Worm (Caenorhabditis elegans) whole organism, L4 larva: ENCODE measurements around the gene srlf-2.
A peak's percentile ranks its signal among the peaks of the same experiment; 100 is the strongest.

Experiments
- D1046.2 ChIP-seq: fragments of 200-800 bp; sonication (Bioruptor generic); IDR thresholded peaks from 2 replicates; pipeline ENCODE4 v1.3.6; 2022; ENCODE audit warnings: missing genetic modification characterization, missing compliant biosample characterization
- F10B5.3 ChIP-seq: sonication (generic microtip); optimal IDR thresholded peaks from 2 replicates; lab custom pipeline; 2016; ENCODE audit warnings: mild to moderate bottlenecking, missing genetic modification characterization, missing compliant biosample characterization
- F26F4.8 ChIP-seq: fragments of 200-800 bp; sonication (Bioruptor generic); conservative IDR thresholded peaks from 2 replicates; pipeline ENCODE4 v1.3.6; 2022; ENCODE audit warnings: missing genetic modification characterization, missing compliant biosample characterization
- F44E2.7 ChIP-seq: fragments of 200-800 bp; sonication (Bioruptor generic); IDR thresholded peaks from 2 replicates; pipeline ENCODE4 v2.1.2; 2022; ENCODE audit warnings: missing genetic modification characterization, missing compliant biosample characterization
- R02D3.7 ChIP-seq: fragments of 150-350 bp; sonication (generic microtip); optimal IDR thresholded peaks from 3 replicates; lab custom pipeline; 2014; ENCODE audit warnings: missing biosample characterization, missing genetic modification characterization
- Y105C5A.15 ChIP-seq: fragments of 200-800 bp; sonication (Bioruptor generic); IDR thresholded peaks from 2 replicates; pipeline ENCODE4 v1.3.6; 2022; ENCODE audit warnings: missing genetic modification characterization, missing compliant biosample characterization
- Y48G9A.11 ChIP-seq: fragments of 200-800 bp; sonication (Bioruptor generic); IDR thresholded peaks from 2 replicates; pipeline ENCODE4 v1.3.6; 2022; ENCODE audit warnings: missing genetic modification reagents, missing genetic modification characterization, missing compliant biosample characterization
- Y5F2A.4 ChIP-seq: fragments of 200-800 bp; sonication (Bioruptor generic); optimal IDR thresholded peaks from 2 replicates; lab custom pipeline; 2018; ENCODE audit warnings: mild to moderate bottlenecking, missing genetic modification characterization, missing compliant biosample characterization
- Y75B8A.6 ChIP-seq: fragments of 200-800 bp; sonication (Bioruptor generic); IDR thresholded peaks from 2 replicates; pipeline ENCODE4 v1.3.6; 2022; ENCODE audit warnings: missing genetic modification reagents, missing genetic modification characterization, missing compliant biosample characterization
- ZK546.5 ChIP-seq, 2 experiments: sonication (generic microtip); optimal IDR thresholded peaks; 2 replicates each; lab custom pipeline; 2017; ENCODE audit warnings: missing biosample characterization in 2 of 2, missing genetic modification characterization in 2 of 2
- aha-1 ChIP-seq: fragments of 150-350 bp; peaks from one replicate; lab custom pipeline; 2014; ENCODE audit warnings: missing biosample characterization, missing genetic modification characterization
- arid-1 ChIP-seq: fragments of 200-800 bp; sonication (Bioruptor generic); conservative IDR thresholded peaks from 2 replicates; pipeline ENCODE4 v1.3.6; 2022; ENCODE audit warnings: missing genetic modification reagents, missing genetic modification characterization, missing compliant biosample characterization
- ceh-44 ChIP-seq: fragments of 200-800 bp; sonication (Bioruptor generic); IDR thresholded peaks from 2 replicates; pipeline ENCODE4 v1.3.6; 2022; ENCODE audit warnings: missing genetic modification reagents, missing genetic modification characterization, missing compliant biosample characterization
- ceh-62 ChIP-seq: sonication (generic microtip); optimal IDR thresholded peaks from 2 replicates; lab custom pipeline; 2017; ENCODE audit warnings: missing biosample characterization, missing genetic modification characterization
- ceh-82 ChIP-seq: sonication (generic microtip); optimal IDR thresholded peaks from 2 replicates; lab custom pipeline; 2017; ENCODE audit warnings: missing biosample characterization, missing genetic modification characterization
- cey-2 ChIP-seq: sonication (generic microtip); optimal IDR thresholded peaks from 3 replicates; lab custom pipeline; 2017; ENCODE audit warnings: missing genetic modification characterization, mild to moderate bottlenecking, missing compliant biosample characterization, antibody characterized with exemption, borderline replicate concordance; ENCODE audit not compliant: insufficient read depth
- ctbp-1 ChIP-seq: fragments of 200-800 bp; sonication (Bioruptor generic); IDR thresholded peaks from 2 replicates; pipeline ENCODE4 v1.3.6; 2022; ENCODE audit warnings: missing genetic modification reagents, missing genetic modification characterization, missing compliant biosample characterization
- daf-8 ChIP-seq: fragments of 200-800 bp; sonication (Bioruptor generic); IDR thresholded peaks from 2 replicates; pipeline ENCODE4 v1.3.6; 2022; ENCODE audit warnings: missing genetic modification characterization, missing compliant biosample characterization
- dmd-8 ChIP-seq: fragments of 200-800 bp; sonication (Bioruptor generic); IDR thresholded peaks from 2 replicates; pipeline ENCODE4 v1.3.6; 2022; ENCODE audit warnings: missing genetic modification characterization, missing compliant biosample characterization
- dpl-1 ChIP-seq: fragments of 150-350 bp; optimal IDR thresholded peaks from 2 replicates; lab custom pipeline; 2014; ENCODE audit warnings: missing biosample characterization, missing genetic modification reagents, missing genetic modification characterization
- dve-1 ChIP-seq: sonication (generic microtip); optimal IDR thresholded peaks from 2 replicates; lab custom pipeline; 2017; ENCODE audit warnings: antibody characterized with exemption, mild to moderate bottlenecking, missing genetic modification characterization, missing compliant biosample characterization; ENCODE audit not compliant: insufficient read depth
- egl-43 ChIP-seq: fragments of 200-800 bp; sonication (Bioruptor generic); IDR thresholded peaks from 2 replicates; pipeline ENCODE4 v1.3.6; 2022; ENCODE audit warnings: missing genetic modification reagents, missing genetic modification characterization, missing compliant biosample characterization
- fkh-10 ChIP-seq: fragments of 150-350 bp; optimal IDR thresholded peaks from 2 replicates; lab custom pipeline; 2014; ENCODE audit warnings: missing biosample characterization, missing genetic modification reagents, missing genetic modification characterization
- fos-1 ChIP-seq: fragments of 150-350 bp; optimal IDR thresholded peaks from 2 replicates; lab custom pipeline; 2014; ENCODE audit warnings: missing biosample characterization, missing genetic modification characterization
- gei-8 ChIP-seq: fragments of 200-800 bp; sonication (Bioruptor generic); optimal IDR thresholded peaks from 2 replicates; lab custom pipeline; 2018; ENCODE audit warnings: mild to moderate bottlenecking, missing genetic modification characterization, missing compliant biosample characterization
- hlh-30 ChIP-seq: sonication (generic microtip); optimal IDR thresholded peaks from 2 replicates; lab custom pipeline; 2017; ENCODE audit warnings: antibody characterized with exemption, mild to moderate bottlenecking, missing genetic modification characterization, missing compliant biosample characterization; ENCODE audit not compliant: insufficient read depth
- hmg-1.1 ChIP-seq: fragments of 200-800 bp; sonication (Bioruptor generic); IDR thresholded peaks from 2 replicates; pipeline ENCODE4 v1.3.6; 2022; ENCODE audit warnings: missing genetic modification reagents, missing genetic modification characterization, missing compliant biosample characterization
- jun-1 ChIP-seq: fragments of 150-350 bp; optimal IDR thresholded peaks from 2 replicates; lab custom pipeline; 2014; ENCODE audit warnings: missing biosample characterization, missing genetic modification reagents, missing genetic modification characterization
- lim-7 ChIP-seq: fragments of 200-800 bp; sonication (Bioruptor generic); IDR thresholded peaks from 2 replicates; pipeline ENCODE4 v1.3.6; 2022; ENCODE audit warnings: missing genetic modification characterization, missing compliant biosample characterization
- lin-13 ChIP-seq: fragments of 150-350 bp; optimal IDR thresholded peaks from 2 replicates; lab custom pipeline; 2014; ENCODE audit warnings: missing biosample characterization, missing genetic modification reagents, missing genetic modification characterization
- lin-15B ChIP-seq: fragments of 150-350 bp; sonication (generic microtip); optimal IDR thresholded peaks from 3 replicates; lab custom pipeline; 2014; ENCODE audit warnings: missing biosample characterization, missing genetic modification characterization
- lin-38 ChIP-seq: fragments of 200-800 bp; sonication (Bioruptor generic); IDR thresholded peaks from 2 replicates; pipeline ENCODE4 v1.3.6; 2022; ENCODE audit warnings: missing genetic modification reagents, missing genetic modification characterization, missing compliant biosample characterization
- lin-39 ChIP-seq: fragments of 150-350 bp; optimal IDR thresholded peaks from 2 replicates; lab custom pipeline; 2014; ENCODE audit warnings: missing biosample characterization, missing genetic modification reagents, missing genetic modification characterization
- lir-3 ChIP-seq: sonication (generic microtip); optimal IDR thresholded peaks from 2 replicates; lab custom pipeline; 2016; ENCODE audit warnings: mild to moderate bottlenecking, missing genetic modification characterization, missing compliant biosample characterization
- mdl-1 ChIP-seq, 2 experiments: fragments of 150-350 bp in 1 of 2; sonication (generic microtip) in 1 of 2; optimal IDR thresholded peaks; 2 replicates each; lab custom pipeline; 2014 to 2017; ENCODE audit warnings: missing biosample characterization in 2 of 2, missing genetic modification characterization in 2 of 2
- mep-1 ChIP-seq: fragments of 150-350 bp; sonication (generic microtip); optimal IDR thresholded peaks from 3 replicates; lab custom pipeline; 2014; ENCODE audit warnings: missing biosample characterization, missing genetic modification characterization
- mes-2 ChIP-seq: sonication (generic microtip); optimal IDR thresholded peaks from 2 replicates; lab custom pipeline; 2016; ENCODE audit warnings: missing genotype, mild to moderate bottlenecking, missing genetic modification characterization, missing compliant biosample characterization; ENCODE audit not compliant: poor library complexity, severe bottlenecking
- mxl-2 ChIP-seq: fragments of 200-800 bp; sonication (Bioruptor generic); conservative IDR thresholded peaks from 2 replicates; pipeline ENCODE4 v1.3.6; 2022; ENCODE audit warnings: missing genetic modification reagents, missing genetic modification characterization, missing compliant biosample characterization
- mxl-3 ChIP-seq: fragments of 200-800 bp; sonication (Bioruptor generic); optimal IDR thresholded peaks from 2 replicates; lab custom pipeline; 2018; ENCODE audit warnings: mild to moderate bottlenecking, missing genetic modification characterization, missing compliant biosample characterization
- nhr-11 ChIP-seq: fragments of 150-350 bp; optimal IDR thresholded peaks from 2 replicates; lab custom pipeline; 2014; ENCODE audit warnings: missing biosample characterization, missing genetic modification characterization
- nhr-237 ChIP-seq: sonication (generic microtip); optimal IDR thresholded peaks from 2 replicates; lab custom pipeline; 2017; ENCODE audit warnings: missing biosample characterization, missing genetic modification characterization
- nhr-28 ChIP-seq: fragments of 150-350 bp; optimal IDR thresholded peaks from 2 replicates; lab custom pipeline; 2014; ENCODE audit warnings: missing biosample characterization, missing genetic modification characterization
- nhr-6 ChIP-seq: fragments of 150-350 bp; optimal IDR thresholded peaks from 2 replicates; lab custom pipeline; 2014; ENCODE audit warnings: missing biosample characterization, missing genetic modification characterization
- nhr-76 ChIP-seq: fragments of 150-350 bp; optimal IDR thresholded peaks from 2 replicates; lab custom pipeline; 2014; ENCODE audit warnings: missing biosample characterization, missing genetic modification characterization
- php-3 ChIP-seq: fragments of 200-800 bp; sonication (Bioruptor generic); IDR thresholded peaks from 2 replicates; pipeline ENCODE4 v1.3.6; 2022; ENCODE audit warnings: missing genetic modification reagents, missing genetic modification characterization, missing compliant biosample characterization
- pqm-1 ChIP-seq: sonication (generic microtip); optimal IDR thresholded peaks from 2 replicates; lab custom pipeline; 2017; ENCODE audit warnings: missing biosample characterization, missing genetic modification characterization
- saeg-2 ChIP-seq: fragments of 200-800 bp; sonication (Bioruptor generic); IDR thresholded peaks from 2 replicates; pipeline ENCODE4 v1.3.6; 2022; ENCODE audit warnings: missing genetic modification reagents, missing genetic modification characterization, missing compliant biosample characterization
- skn-1 ChIP-seq: fragments of 150-350 bp; optimal IDR thresholded peaks from 2 replicates; lab custom pipeline; 2014; ENCODE audit warnings: missing biosample characterization, missing genetic modification characterization
- spr-1 ChIP-seq: sonication (generic microtip); optimal IDR thresholded peaks from 2 replicates; lab custom pipeline; 2016; ENCODE audit warnings: mild to moderate bottlenecking, missing genetic modification characterization, missing compliant biosample characterization
- unc-130 ChIP-seq: sonication (generic microtip); optimal IDR thresholded peaks from 2 replicates; lab custom pipeline; 2016; ENCODE audit warnings: missing genetic modification reagents, missing genetic modification characterization, missing compliant biosample characterization
- vab-7 ChIP-seq: fragments of 200-800 bp; sonication (Bioruptor generic); IDR thresholded peaks from 2 replicates; pipeline ENCODE4 v1.3.6; 2022; ENCODE audit warnings: missing genetic modification reagents, missing genetic modification characterization, missing compliant biosample characterization
- zag-1 ChIP-seq: fragments of 150-350 bp; optimal IDR thresholded peaks from 2 replicates; lab custom pipeline; 2014; ENCODE audit warnings: missing biosample characterization, missing genetic modification characterization
- zip-11 ChIP-seq: fragments of 200-800 bp; sonication (Bioruptor generic); IDR thresholded peaks from 2 replicates; pipeline ENCODE4 v1.3.6; 2022; ENCODE audit warnings: missing genetic modification characterization, missing compliant biosample characterization
- ztf-7 ChIP-seq: fragments of 150-350 bp; optimal IDR thresholded peaks from 2 replicates; lab custom pipeline; 2014; ENCODE audit warnings: missing biosample characterization, missing genetic modification characterization

Gene srlf-2

ce11 chrIV:8481308-8481707 lies 8.7 kb upstream of the srlf-2 start, which contains the start of gene spp-8 (continued):
- TF ChIP-seq mxl-3 (GFP tag; lab: Kevin White, UChicago): peak; percentile 74
- no peak for TF ChIP-seq R02D3.7 (tag; lab: Kevin White, UChicago)
- peak; percentile 98 for TF ChIP-seq nhr-28
- no peak for TF ChIP-seq nhr-11 (tag; lab: Kevin White, UChicago)
- no peak for TF ChIP-seq nhr-76
- no peak for TF ChIP-seq dpl-1 (GFP tag; lab: Kevin White, UChicago)
- no peak for TF ChIP-seq unc-130
- no peak for TF ChIP-seq hmg-1.1 (GFP tag; lab: Robert Waterston, UW)
- TF ChIP-seq Y48G9A.11 (GFP tag; lab: Robert Waterston, UW): no peak
- no peak for TF ChIP-seq skn-1 (tag; lab: Kevin White, UChicago)
- no peak for TF ChIP-seq ceh-44 (GFP tag; lab: Robert Waterston, UW)
- peak; percentile 96 for TF ChIP-seq php-3
- no peak for TF ChIP-seq mes-2 (tag; lab: Kevin White, UChicago)
- no peak for TF ChIP-seq nhr-6 (tag; lab: Kevin White, UChicago)
- TF ChIP-seq daf-8 (GFP tag; lab: Robert Waterston, UW): no peak
- TF ChIP-seq aha-1 (tag; lab: Kevin White, UChicago): no peak
- no peak for TF ChIP-seq D1046.2 (GFP tag; lab: Robert Waterston, UW)
- TF ChIP-seq ZK546.5 (tag; optimal IDR thresholded peaks at IDR 0.05; lab: Kevin White, UChicago): no peak
- peak; percentile 80 for TF ChIP-seq dve-1 (tag; lab: Kevin White, UChicago)
- no peak for TF ChIP-seq ceh-82 (tag; lab: Kevin White, UChicago)
- TF ChIP-seq arid-1 (GFP tag; lab: Robert Waterston, UW): no peak
- peak; percentile 67 for TF ChIP-seq hlh-30 (tag; lab: Kevin White, UChicago)
- TF ChIP-seq Y105C5A.15 (GFP tag; lab: Robert Waterston, UW): no peak
- no peak for TF ChIP-seq cey-2 (tag; lab: Kevin White, UChicago)
- no peak for TF ChIP-seq lin-39 (tag; lab: Kevin White, UChicago)
- no peak for TF ChIP-seq jun-1
- TF ChIP-seq saeg-2: no peak
- no peak for TF ChIP-seq lin-38
- no peak for TF ChIP-seq zag-1 (tag; lab: Kevin White, UChicago)
- no peak for TF ChIP-seq lim-7 (GFP tag; lab: Robert Waterston, UW)
- no peak for TF ChIP-seq Y75B8A.6 (GFP tag; lab: Robert Waterston, UW)
- TF ChIP-seq nhr-237: no peak
- TF ChIP-seq ctbp-1 (GFP tag; lab: Robert Waterston, UW): no peak
- TF ChIP-seq ztf-7 (tag; lab: Kevin White, UChicago): no peak
- no peak for TF ChIP-seq Y5F2A.4
- peak in 1 of 2 experiments; percentile 74 for TF ChIP-seq mdl-1 (tag; optimal IDR thresholded peaks at IDR 0.05; lab: Kevin White, UChicago)
- TF ChIP-seq mxl-2 (GFP tag; lab: Robert Waterston, UW): no peak
- TF ChIP-seq F26F4.8 (GFP tag; lab: Robert Waterston, UW): no peak
- TF ChIP-seq fkh-10 (GFP tag; lab: Kevin White, UChicago): no peak
- TF ChIP-seq lin-13 (GFP tag; lab: Kevin White, UChicago): no peak
- TF ChIP-seq lir-3 (tag; lab: Kevin White, UChicago): no peak
- TF ChIP-seq mep-1: no peak
- no peak for TF ChIP-seq gei-8 (GFP tag; lab: Kevin White, UChicago)
- no peak for TF ChIP-seq fos-1 (tag; lab: Kevin White, UChicago)
- TF ChIP-seq dmd-8 (GFP tag; lab: Robert Waterston, UW): no peak
- peak; percentile 93 for TF ChIP-seq pqm-1
- TF ChIP-seq F44E2.7 (GFP tag; lab: Robert Waterston, UW): no peak
- no peak for TF ChIP-seq vab-7 (GFP tag; lab: Robert Waterston, UW)
- TF ChIP-seq zip-11 (GFP tag; lab: Robert Waterston, UW): no peak
- TF ChIP-seq ceh-62: no peak
- no peak for TF ChIP-seq F10B5.3 (tag; lab: Kevin White, UChicago)
- TF ChIP-seq spr-1 (tag; lab: Kevin White, UChicago): no peak
- no peak for TF ChIP-seq egl-43 (GFP tag; lab: Robert Waterston, UW)
- TF ChIP-seq lin-15B: no peak
